Fruit fly (Drosophila melanogaster) whole organism, embryonic: ENCODE results near the gene sick.
A peak's percentile ranks its signal among the peaks of the same experiment; 100 is the strongest.

ENCODE experiments used
- ATbp ChIP-seq: fragments of 200-800 bp; sonication (Bioruptor generic); optimal IDR thresholded peaks from 2 replicates; lab custom pipeline; 2017; ENCODE audit warnings: missing biosample characterization, mild to moderate bottlenecking, missing genetic modification characterization, missing genetic modification reagents
- Ada2b ChIP-seq: fragments of 200-800 bp; sonication (Bioruptor generic); IDR thresholded peaks from 2 replicates; pipeline ENCODE4 v1.3.6; 2022; ENCODE audit warnings: missing biosample characterization, missing genetic modification characterization
- Aef1 ChIP-seq: fragments of 200-800 bp; sonication (Bioruptor generic); IDR thresholded peaks from 3 replicates; pipeline ENCODE4 v1.3.6; 2022; ENCODE audit warnings: missing biosample characterization, missing genetic modification characterization
- Antp ChIP-seq: fragments of 200-800 bp; sonication (Bioruptor generic); optimal IDR thresholded peaks from 3 replicates; lab custom pipeline; 2016; ENCODE audit warnings: missing biosample characterization, missing genetic modification characterization
- CG11504 ChIP-seq: fragments of 200-800 bp; sonication (Bioruptor generic); optimal IDR thresholded peaks from 3 replicates; lab custom pipeline; 2019; ENCODE audit warnings: missing biosample characterization, mild to moderate bottlenecking, missing genetic modification characterization, moderate library complexity
- CG12104 ChIP-seq: fragments of 200-800 bp; sonication (Bioruptor generic); optimal IDR thresholded peaks from 3 replicates; lab custom pipeline; 2016; ENCODE audit warnings: missing biosample characterization, missing genetic modification characterization
- CG12659 ChIP-seq: fragments of 200-800 bp; sonication (Bioruptor generic); optimal IDR thresholded peaks from 3 replicates; lab custom pipeline; 2017; ENCODE audit warnings: mild to moderate bottlenecking, missing biosample characterization, missing genetic modification reagents, missing genetic modification characterization
- CG13296 ChIP-seq: fragments of 200-800 bp; sonication (Bioruptor generic); optimal IDR thresholded peaks from 3 replicates; lab custom pipeline; 2018; ENCODE audit warnings: missing biosample characterization, mild to moderate bottlenecking, missing genetic modification characterization
- CG14441 ChIP-seq: fragments of 200-800 bp; sonication (Bioruptor generic); IDR thresholded peaks from 2 replicates; pipeline ENCODE4 v1.3.6; 2022; ENCODE audit warnings: missing biosample characterization, missing genetic modification characterization
- CG15269 ChIP-seq: fragments of 200-800 bp; sonication (Bioruptor generic); optimal IDR thresholded peaks from 2 replicates; lab custom pipeline; 2018; ENCODE audit warnings: missing biosample characterization, mild to moderate bottlenecking, missing genetic modification characterization, moderate library complexity
- CG1529 ChIP-seq: fragments of 200-800 bp; sonication (Bioruptor generic); optimal IDR thresholded peaks from 3 replicates; lab custom pipeline; 2018; ENCODE audit warnings: missing biosample characterization, missing genetic modification characterization
- CG17385 ChIP-seq: fragments of 200-800 bp; sonication (Bioruptor generic); optimal IDR thresholded peaks from 3 replicates; lab custom pipeline; 2018; ENCODE audit warnings: missing biosample characterization, mild to moderate bottlenecking, missing genetic modification characterization
- CG18764 ChIP-seq: fragments of 200-800 bp; sonication (Bioruptor generic); optimal IDR thresholded peaks from 3 replicates; lab custom pipeline; 2016; ENCODE audit warnings: missing biosample characterization, missing genetic modification characterization
- CG2199 ChIP-seq: fragments of 200-800 bp; sonication (Bioruptor generic); IDR thresholded peaks from 3 replicates; pipeline ENCODE4 v1.3.6; 2022; ENCODE audit warnings: missing biosample characterization, missing genetic modification characterization
- CG31224 ChIP-seq: fragments of 200-800 bp; sonication (Bioruptor generic); IDR thresholded peaks from 2 replicates; pipeline ENCODE4 v1.3.6; 2022; ENCODE audit warnings: missing biosample characterization, missing genetic modification characterization
- CG4282 ChIP-seq: fragments of 200-800 bp; sonication (Bioruptor generic); optimal IDR thresholded peaks from 2 replicates; lab custom pipeline; 2016; ENCODE audit warnings: missing biosample characterization, missing genetic modification characterization
- CG8388 ChIP-seq: fragments of 200-800 bp; sonication (Bioruptor generic); optimal IDR thresholded peaks from 2 replicates; lab custom pipeline; 2019; ENCODE audit warnings: missing biosample characterization, mild to moderate bottlenecking, missing genetic modification characterization, moderate library complexity
- CG8765 ChIP-seq: fragments of 200-800 bp; sonication (Bioruptor generic); IDR thresholded peaks from 2 replicates; pipeline ENCODE4 v1.3.6; 2022; ENCODE audit warnings: missing biosample characterization, missing genetic modification characterization
- CG8924 ChIP-seq: fragments of 200-800 bp; optimal IDR thresholded peaks from 3 replicates; lab custom pipeline; 2019; ENCODE audit warnings: missing biosample characterization, mild to moderate bottlenecking, missing genetic modification characterization, moderate library complexity
- CG9437 ChIP-seq: fragments of 200-800 bp; sonication (Bioruptor generic); optimal IDR thresholded peaks from 2 replicates; lab custom pipeline; 2018; ENCODE audit warnings: missing biosample characterization, mild to moderate bottlenecking, missing genetic modification characterization
- CG9932 ChIP-seq: fragments of 200-800 bp; sonication (Bioruptor generic); IDR thresholded peaks from 2 replicates; pipeline ENCODE4 v1.3.6; 2022; ENCODE audit warnings: missing biosample characterization, missing genetic modification characterization
- Chrac-16 ChIP-seq: fragments of 200-800 bp; sonication (Bioruptor generic); optimal IDR thresholded peaks from 3 replicates; lab custom pipeline; 2016; ENCODE audit warnings: missing biosample characterization, missing genetic modification characterization
- Ets65A ChIP-seq: fragments of 200-800 bp; sonication (Bioruptor generic); peaks from one replicate; lab custom pipeline; 2016; ENCODE audit warnings: missing biosample characterization, missing genetic modification characterization
- HHEX ChIP-seq: fragments of 200-800 bp; sonication (Bioruptor generic); optimal IDR thresholded peaks from 3 replicates; lab custom pipeline; 2017; ENCODE audit warnings: missing biosample characterization, mild to moderate bottlenecking, missing genetic modification characterization, missing genetic modification reagents
- HLH54F ChIP-seq: fragments of 200-800 bp; sonication (Bioruptor generic); optimal IDR thresholded peaks from 3 replicates; lab custom pipeline; 2016; ENCODE audit warnings: missing biosample characterization, missing genetic modification characterization
- HmgD ChIP-seq: fragments of 200-800 bp; sonication (Bioruptor generic); optimal IDR thresholded peaks from 3 replicates; lab custom pipeline; 2016; ENCODE audit warnings: missing biosample characterization, missing genetic modification characterization
- Hmx ChIP-seq: fragments of 200-800 bp; sonication (Bioruptor generic); optimal IDR thresholded peaks from 2 replicates; lab custom pipeline; 2016; ENCODE audit warnings: missing biosample characterization, missing genetic modification characterization
- Hr39 ChIP-seq: fragments of >200 bp; optimal IDR thresholded peaks from 2 replicates; lab custom pipeline; 2017
- Jarid2 ChIP-seq: fragments of 200-800 bp; sonication (Bioruptor generic); optimal IDR thresholded peaks from 3 replicates; lab custom pipeline; 2017; ENCODE audit warnings: mild to moderate bottlenecking, missing biosample characterization, missing genetic modification reagents, missing genetic modification characterization
- Lpt ChIP-seq: fragments of >200 bp; optimal IDR thresholded peaks from 2 replicates; lab custom pipeline; 2018; ENCODE audit warnings: missing biosample characterization, missing genetic modification characterization
- Scr ChIP-seq: fragments of 200-800 bp; sonication (Bioruptor generic); IDR thresholded peaks from 2 replicates; pipeline ENCODE4 v1.3.6; 2022; ENCODE audit warnings: missing biosample characterization, missing genetic modification characterization; ENCODE audit not compliant: partially characterized antibody
- al ChIP-seq: fragments of 200-800 bp; sonication (Bioruptor generic); IDR thresholded peaks from 2 replicates; pipeline ENCODE4 v1.3.6; 2022; ENCODE audit warnings: missing biosample characterization, missing genetic modification characterization
- amos ChIP-seq: fragments of 200-800 bp; sonication (Bioruptor generic); IDR thresholded peaks from 2 replicates; pipeline ENCODE4 v1.3.6; 2022; ENCODE audit warnings: missing biosample characterization, missing genetic modification characterization; ENCODE audit not compliant: partially characterized antibody
- ato ChIP-seq: fragments of 200-800 bp; sonication (Bioruptor generic); IDR thresholded peaks from 2 replicates; pipeline ENCODE4 v1.3.6; 2022; ENCODE audit warnings: missing biosample characterization, missing genetic modification characterization; ENCODE audit not compliant: partially characterized antibody
- chm ChIP-seq: fragments of 200-800 bp; sonication (Bioruptor generic); IDR thresholded peaks from 2 replicates; pipeline ENCODE4 v1.3.6; 2022; ENCODE audit warnings: missing biosample characterization, missing genetic modification characterization
- crol ChIP-seq: fragments of 200-800 bp; sonication (Bioruptor generic); IDR thresholded peaks from 2 replicates; pipeline ENCODE4 v1.3.6; 2022; ENCODE audit warnings: missing biosample characterization, missing genetic modification characterization
- dimm ChIP-seq: fragments of 200-800 bp; sonication (Bioruptor generic); IDR thresholded peaks from 2 replicates; pipeline ENCODE4 v1.3.6; 2022; ENCODE audit warnings: missing biosample characterization, missing genetic modification characterization
- dpn ChIP-seq, 2 experiments: fragments of 200-800 bp; sonication (Bioruptor generic); optimal IDR thresholded peaks; 3 replicates each; lab custom pipeline; 2016; ENCODE audit warnings: missing biosample characterization in 2 of 2, missing genetic modification characterization in 2 of 2
- fru ChIP-seq: fragments of >200 bp; optimal IDR thresholded peaks from 2 replicates; lab custom pipeline; 2017
- gem ChIP-seq: fragments of 200-800 bp; sonication (Bioruptor generic); optimal IDR thresholded peaks from 2 replicates; lab custom pipeline; 2019; ENCODE audit warnings: missing biosample characterization, mild to moderate bottlenecking, missing genetic modification characterization, moderate library complexity
- gt ChIP-seq: fragments of 200-800 bp; sonication (Bioruptor generic); IDR thresholded peaks from 2 replicates; pipeline ENCODE4 v1.3.6; 2022; ENCODE audit warnings: missing biosample characterization, missing genetic modification characterization
- ind ChIP-seq: fragments of 200-800 bp; sonication (Bioruptor generic); optimal IDR thresholded peaks from 3 replicates; lab custom pipeline; 2016; ENCODE audit warnings: missing biosample characterization, missing genetic modification characterization
- jumu ChIP-seq: fragments of 200-800 bp; sonication (Bioruptor generic); optimal IDR thresholded peaks from 3 replicates; lab custom pipeline; 2016; ENCODE audit warnings: missing biosample characterization, missing genetic modification characterization
- kah ChIP-seq: fragments of 200-800 bp; sonication (Bioruptor generic); optimal IDR thresholded peaks from 2 replicates; lab custom pipeline; 2018; ENCODE audit warnings: missing biosample characterization, mild to moderate bottlenecking, missing genetic modification characterization
- kay ChIP-seq: fragments of 200-800 bp; sonication (Bioruptor generic); optimal IDR thresholded peaks from 2 replicates; lab custom pipeline; 2016; ENCODE audit warnings: missing biosample characterization, missing genetic modification characterization
- lov ChIP-seq, 2 experiments: fragments of 200-800 bp in 1 of 2; fragments of >200 bp in 1 of 2; sonication (Bioruptor generic) in 1 of 2; IDR thresholded peaks in 1 of 2; optimal IDR thresholded peaks in 1 of 2; 2 replicates in 1 of 2; 3 replicates in 1 of 2; pipeline versions ENCODE4 v1.3.6 to Lab custom; 2017 to 2022; ENCODE audit warnings: missing biosample characterization in 1 of 2, missing genetic modification characterization in 1 of 2
- mam ChIP-seq: fragments of 200-800 bp; sonication (Bioruptor generic); optimal IDR thresholded peaks from 3 replicates; lab custom pipeline; 2016; ENCODE audit warnings: missing biosample characterization, missing genetic modification characterization
- org-1 ChIP-seq: fragments of 200-800 bp; sonication (Bioruptor generic); optimal IDR thresholded peaks from 2 replicates; lab custom pipeline; 2017; ENCODE audit warnings: missing biosample characterization, missing genetic modification characterization
- pita ChIP-seq: fragments of 200-800 bp; sonication (Bioruptor generic); optimal IDR thresholded peaks from 2 replicates; lab custom pipeline; 2017; ENCODE audit warnings: missing biosample characterization, mild to moderate bottlenecking, missing genetic modification characterization
- rib ChIP-seq: fragments of 200-800 bp; sonication (Bioruptor generic); IDR thresholded peaks from 2 replicates; pipeline ENCODE4 v1.3.6; 2022; ENCODE audit warnings: missing biosample characterization, missing genetic modification characterization
- sqz ChIP-seq: fragments of 200-800 bp; sonication (Bioruptor generic); optimal IDR thresholded peaks from 3 replicates; lab custom pipeline; 2018; ENCODE audit warnings: missing biosample characterization, mild to moderate bottlenecking, missing genetic modification characterization
- sug ChIP-seq: fragments of 200-800 bp; optimal IDR thresholded peaks from 2 replicates; lab custom pipeline; 2019; ENCODE audit warnings: missing biosample characterization, mild to moderate bottlenecking, missing genetic modification characterization, moderate library complexity
- twi ChIP-seq: fragments of 200-800 bp; optimal IDR thresholded peaks from 2 replicates; lab custom pipeline; 2019; ENCODE audit warnings: missing biosample characterization, mild to moderate bottlenecking, missing genetic modification characterization, moderate library complexity

The sick gene

dm6 chr2L:19817147-19817546 is 21.0 kb downstream of the sick start (continued):
- TF ChIP-seq CG15269 (tag; lab: Kevin White, UChicago) (no peak), CG8388 (GFP tag; lab: Kevin White, UChicago) (peak; percentile 11), CG12104 (GFP tag; lab: Kevin White, UChicago) (no peak), CG17385 (GFP tag; lab: Kevin White, UChicago) (no peak), ato (GFP tag; lab: Robert Waterston, UW) (no peak), dimm (GFP tag; lab: Robert Waterston, UW) (no peak), fru (no peak), Aef1 (GFP tag; lab: Robert Waterston, UW) (no peak), CG13296 (GFP tag; lab: Kevin White, UChicago) (no peak), CG4282 (GFP tag; lab: Kevin White, UChicago) (no peak), gem (tag; lab: Kevin White, UChicago) (peak; percentile 33), ATbp (GFP tag; lab: Kevin White, UChicago) (no peak), Jarid2 (GFP tag; lab: Kevin White, UChicago) (peak; percentile 6), amos (GFP tag; lab: Robert Waterston, UW) (peak; percentile 66), Hmx (GFP tag; lab: Kevin White, UChicago) (no peak), CG31224 (GFP tag; lab: Robert Waterston, UW) (no peak), Hr39 (lab: Kevin White, UChicago) (no peak), rib (GFP tag; lab: Robert Waterston, UW) (no peak), HHEX (GFP tag; lab: Kevin White, UChicago) (no peak), al (GFP tag; lab: Robert Waterston, UW) (no peak), chm (GFP tag; lab: Robert Waterston, UW) (no peak), pita (GFP tag; lab: Kevin White, UChicago) (peak; percentile 88), CG9932 (GFP tag; lab: Robert Waterston, UW) (no peak), jumu (GFP tag; lab: Kevin White, UChicago) (no peak), HmgD (peak; percentile 43), dpn (GFP tag; optimal IDR thresholded peaks at IDR 0.05; lab: Kevin White, UChicago) (peak in 1 of 2 experiments; percentile 18), CG8765 (GFP tag; lab: Robert Waterston, UW) (no peak), kay (GFP tag; lab: Kevin White, UChicago) (no peak), ind (GFP tag; lab: Kevin White, UChicago) (no peak), CG14441 (no peak), gt (no peak), Ada2b (no peak), Ets65A (GFP tag; lab: Kevin White, UChicago) (peak; percentile 92), sqz (no peak), CG2199 (GFP tag; lab: Robert Waterston, UW) (peak; percentile 95), sug (tag; lab: Kevin White, UChicago) (peak; percentile 15), Lpt (GFP tag; lab: Kevin White, UChicago) (no peak), lov (optimal IDR thresholded peaks at IDR 0.05; lab: Kevin White, UChicago) (no peak), lov (GFP tag; IDR thresholded peaks at IDR 0.05; lab: Robert Waterston, UW) (no peak), Chrac-16 (GFP tag; lab: Kevin White, UChicago) (peak; percentile 34), crol (GFP tag; lab: Robert Waterston, UW) (no peak), CG11504 (tag; lab: Kevin White, UChicago) (peak; percentile 49), mam (GFP tag; lab: Kevin White, UChicago) (peak; percentile 23), twi (tag; lab: Kevin White, UChicago) (no peak), HLH54F (GFP tag; lab: Kevin White, UChicago) (no peak), org-1 (no peak), kah (no peak), CG8924 (no peak), CG12659 (GFP tag; lab: Kevin White, UChicago) (peak; percentile 0), Scr (GFP tag; lab: Robert Waterston, UW) (no peak), CG1529 (GFP tag; lab: Kevin White, UChicago) (no peak), CG9437 (GFP tag; lab: Kevin White, UChicago) (no peak), CG18764 (GFP tag; lab: Kevin White, UChicago) (no peak), Antp (GFP tag; lab: Kevin White, UChicago) (no peak)
